Worm (Caenorhabditis elegans) whole organism, L3 larva: Measurements from ENCODE around the gene str-249.

ENCODE experiments used
- R02D3.7 ChIP-seq: fragments of 150-350 bp; optimal IDR thresholded peaks from 2 replicates; lab custom pipeline; 2014; ENCODE audit warnings: missing biosample characterization, missing genetic modification characterization
- ZK546.5 ChIP-seq: sonication (generic microtip); optimal IDR thresholded peaks from 2 replicates; lab custom pipeline; 2017; ENCODE audit warnings: missing biosample characterization, missing genetic modification characterization
- ama-1 ChIP-seq: fragments of 150-350 bp; optimal IDR thresholded peaks from 2 replicates; lab custom pipeline; 2018
- ceh-16 ChIP-seq: sonication (generic microtip); optimal IDR thresholded peaks from 2 replicates; lab custom pipeline; 2017; ENCODE audit warnings: missing biosample characterization, missing genetic modification characterization
- ceh-82 ChIP-seq: fragments of 150-350 bp; optimal IDR thresholded peaks from 2 replicates; lab custom pipeline; 2014; ENCODE audit warnings: missing biosample characterization, missing genetic modification characterization
- ceh-9 ChIP-seq: sonication (generic microtip); optimal IDR thresholded peaks from 2 replicates; lab custom pipeline; 2018; ENCODE audit warnings: missing biosample characterization, missing genetic modification characterization
- egl-5 ChIP-seq: fragments of 150-350 bp; optimal IDR thresholded peaks from 2 replicates; lab custom pipeline; 2017; ENCODE audit warnings: missing biosample characterization, missing genetic modification reagents, missing genetic modification characterization, inconsistent platforms
- elt-1 ChIP-seq: fragments of 150-350 bp; optimal IDR thresholded peaks from 2 replicates; lab custom pipeline; 2014; ENCODE audit warnings: missing biosample characterization, missing genetic modification characterization
- elt-2 ChIP-seq: sonication (generic microtip); optimal IDR thresholded peaks from 2 replicates; lab custom pipeline; 2016; ENCODE audit warnings: missing genetic modification reagents, mild to moderate bottlenecking, missing genetic modification characterization, missing compliant biosample characterization
- elt-3 ChIP-seq, 3 experiments: fragments of 150-350 bp in 1 of 3; sonication (generic microtip) in 2 of 3; optimal IDR thresholded peaks; 2 replicates in 2 of 3; 4 replicates in 1 of 3; lab custom pipeline; 2014 to 2017; ENCODE audit warnings: missing biosample characterization in 3 of 3, missing genetic modification characterization in 3 of 3
- eor-1 ChIP-seq, 2 experiments: fragments of 150-350 bp; optimal IDR thresholded peaks; 2 replicates each; lab custom pipeline; 2014 to 2018; ENCODE audit warnings: missing biosample characterization in 2 of 2, missing genetic modification characterization in 2 of 2
- fkh-10 ChIP-seq: sonication (generic microtip); optimal IDR thresholded peaks from 2 replicates; lab custom pipeline; 2017; ENCODE audit warnings: missing biosample characterization, missing genetic modification reagents, missing genetic modification characterization
- fkh-2 ChIP-seq: fragments of 150-350 bp; optimal IDR thresholded peaks from 2 replicates; lab custom pipeline; 2014; ENCODE audit warnings: missing biosample characterization, missing genetic modification reagents, missing genetic modification characterization
- hmg-11 ChIP-seq: sonication (generic microtip); optimal IDR thresholded peaks from 2 replicates; lab custom pipeline; 2016; ENCODE audit warnings: missing genetic modification characterization, missing compliant biosample characterization
- jun-1 ChIP-seq: fragments of 150-350 bp; optimal IDR thresholded peaks from 2 replicates; lab custom pipeline; 2014; ENCODE audit warnings: missing biosample characterization, missing genetic modification reagents, missing genetic modification characterization
- lin-15B ChIP-seq: fragments of 150-350 bp; optimal IDR thresholded peaks from 2 replicates; lab custom pipeline; 2014; ENCODE audit warnings: missing biosample characterization, missing genetic modification characterization
- lin-39 ChIP-seq: fragments of 150-350 bp; optimal IDR thresholded peaks from 2 replicates; lab custom pipeline; 2018; ENCODE audit warnings: missing biosample characterization, missing genetic modification reagents, missing genetic modification characterization
- lsy-12 ChIP-seq: sonication (generic microtip); optimal IDR thresholded peaks from 2 replicates; lab custom pipeline; 2016; ENCODE audit warnings: mild to moderate bottlenecking, missing genetic modification characterization, missing compliant biosample characterization
- mml-1 ChIP-seq: fragments of 150-350 bp; sonication (generic microtip); optimal IDR thresholded peaks from 3 replicates; lab custom pipeline; 2014; ENCODE audit warnings: missing biosample characterization, missing genetic modification characterization
- nfya-1 ChIP-seq: sonication (generic microtip); optimal IDR thresholded peaks from 2 replicates; lab custom pipeline; 2017; ENCODE audit warnings: missing genetic modification characterization, mild to moderate bottlenecking, missing compliant biosample characterization, antibody characterized with exemption, moderate library complexity; ENCODE audit not compliant: insufficient read depth
- nhr-12 ChIP-seq: fragments of 150-350 bp; optimal IDR thresholded peaks from 2 replicates; lab custom pipeline; 2014; ENCODE audit warnings: missing biosample characterization, missing genetic modification characterization
- nhr-23 ChIP-seq: fragments of 150-350 bp; optimal IDR thresholded peaks from 2 replicates; lab custom pipeline; 2014; ENCODE audit warnings: missing biosample characterization, missing genetic modification reagents, missing genetic modification characterization
- nhr-237 ChIP-seq: fragments of 150-350 bp; optimal IDR thresholded peaks from 2 replicates; lab custom pipeline; 2014; ENCODE audit warnings: missing biosample characterization, missing genetic modification characterization
- nhr-25 ChIP-seq: sonication (generic microtip); optimal IDR thresholded peaks from 2 replicates; lab custom pipeline; 2017; ENCODE audit warnings: missing biosample characterization, missing genetic modification characterization
- nhr-28 ChIP-seq: fragments of 150-350 bp; optimal IDR thresholded peaks from 2 replicates; lab custom pipeline; 2014; ENCODE audit warnings: missing biosample characterization, missing genetic modification characterization
- nhr-67 ChIP-seq: fragments of 150-350 bp; optimal IDR thresholded peaks from 2 replicates; lab custom pipeline; 2014; ENCODE audit warnings: missing biosample characterization, missing genetic modification characterization
- nhr-76 ChIP-seq: fragments of 150-350 bp; sonication (generic microtip); optimal IDR thresholded peaks from 5 replicates; lab custom pipeline; 2014; ENCODE audit warnings: missing biosample characterization, missing genetic modification characterization
- nhr-77 ChIP-seq: fragments of 150-350 bp; optimal IDR thresholded peaks from 2 replicates; lab custom pipeline; 2014; ENCODE audit warnings: missing biosample characterization, missing genetic modification characterization
- pqm-1 ChIP-seq: fragments of 150-350 bp; optimal IDR thresholded peaks from 2 replicates; lab custom pipeline; 2017; ENCODE audit warnings: missing biosample characterization, missing genetic modification characterization, inconsistent platforms
- sea-2 ChIP-seq: fragments of 150-350 bp; sonication (generic microtip); optimal IDR thresholded peaks from 4 replicates; lab custom pipeline; 2014; ENCODE audit warnings: missing biosample characterization, missing genetic modification reagents, missing genetic modification characterization
- skn-1 ChIP-seq: fragments of 150-350 bp; optimal IDR thresholded peaks from 2 replicates; lab custom pipeline; 2014; ENCODE audit warnings: missing biosample characterization, missing genetic modification characterization
- snpc-4 ChIP-seq: fragments of 150-350 bp; optimal IDR thresholded peaks from 2 replicates; lab custom pipeline; 2014; ENCODE audit warnings: missing biosample characterization, missing genetic modification characterization
- unc-62 ChIP-seq: fragments of 150-350 bp; sonication (generic microtip); optimal IDR thresholded peaks from 4 replicates; lab custom pipeline; 2014; ENCODE audit warnings: missing biosample characterization, missing genetic modification reagents, missing genetic modification characterization
- zag-1 ChIP-seq: fragments of 150-350 bp; optimal IDR thresholded peaks from 2 replicates; lab custom pipeline; 2014; ENCODE audit warnings: missing biosample characterization, missing genetic modification characterization
- ztf-11 ChIP-seq: fragments of 150-350 bp; optimal IDR thresholded peaks from 2 replicates; lab custom pipeline; 2014; ENCODE audit warnings: missing biosample characterization, missing genetic modification characterization
- ztf-4 ChIP-seq: fragments of 150-350 bp; optimal IDR thresholded peaks from 2 replicates; lab custom pipeline; 2014; ENCODE audit warnings: missing biosample characterization, missing genetic modification characterization

Gene str-249

ce11 chrIV:7208961-7209360 lies 22.3 kb upstream of the str-249 start:
- no peak for TF ChIP-seq jun-1 (tag; lab: Kevin White, UChicago)
- no peak for TF ChIP-seq ceh-9
- no peak for TF ChIP-seq skn-1 (tag; lab: Kevin White, UChicago)
- TF ChIP-seq nhr-28 (tag; lab: Kevin White, UChicago) = no peak

ce11 chrIV:7205969-7206368 lies 19.3 kb upstream of the str-249 start, which contains the start of gene kcc-1:
kcc-1 (plus strand) TSS chrIV:7206269.
- no peak for TF ChIP-seq egl-5
- TF ChIP-seq fkh-2 = no peak
- TF ChIP-seq ztf-4 (tag; lab: Kevin White, UChicago) = no peak
- TF ChIP-seq lin-15B (tag; lab: Kevin White, UChicago) = no peak
- TF ChIP-seq sea-2 = no peak
- no peak for TF ChIP-seq ama-1 (lab: Kevin White, UChicago)
- TF ChIP-seq nhr-23 = no peak
- TF ChIP-seq pqm-1 (tag; lab: Kevin White, UChicago) = no peak
- TF ChIP-seq hmg-11 (tag; lab: Kevin White, UChicago) = no peak
- TF ChIP-seq mml-1 = no peak
- no peak for TF ChIP-seq nfya-1 (tag; lab: Kevin White, UChicago)
- no peak for TF ChIP-seq lsy-12
- TF ChIP-seq eor-1 (tag; optimal IDR thresholded peaks at IDR 0.05; lab: Kevin White, UChicago) = no peak
- TF ChIP-seq nhr-77 (tag; lab: Kevin White, UChicago) = no peak
- no peak for TF ChIP-seq nhr-237 (tag; lab: Kevin White, UChicago)
- no peak for TF ChIP-seq ceh-16 (tag; lab: Kevin White, UChicago)
- no peak for TF ChIP-seq R02D3.7
- TF ChIP-seq nhr-25 (tag; lab: Kevin White, UChicago) = no peak
- TF ChIP-seq, all 47 proteins: peak for 0

ce11 chrIV:7203696-7204095 lies 17.0 kb upstream of the str-249 start, which contains the start of gene R13A1.3:
R13A1.3 (plus strand) TSS chrIV:7203996.
- no peak for TF ChIP-seq fkh-2
- TF ChIP-seq ztf-11 = no peak
- TF ChIP-seq ama-1 (lab: Kevin White, UChicago) = no peak
- TF ChIP-seq fkh-10 = no peak
- no peak for TF ChIP-seq snpc-4 (tag; lab: Kevin White, UChicago)
- no peak for TF ChIP-seq lin-39 (tag; lab: Kevin White, UChicago)
- no peak for TF ChIP-seq hmg-11 (tag; lab: Kevin White, UChicago)
- no peak for TF ChIP-seq nhr-76
- no peak for TF ChIP-seq elt-2 (tag; lab: Kevin White, UChicago)
- no peak for TF ChIP-seq nhr-67
- TF ChIP-seq ZK546.5 (tag; lab: Kevin White, UChicago) = no peak
- TF ChIP-seq unc-62 (GFP tag; lab: Kevin White, UChicago) = no peak
- TF ChIP-seq sea-2 = no peak
- TF ChIP-seq ztf-4 (tag; lab: Kevin White, UChicago) = no peak
- TF ChIP-seq lsy-12 = no peak
- no peak for TF ChIP-seq ceh-82

ce11 chrIV:7196853-7197252 lies 10.2 kb upstream of the str-249 start, which contains the start of gene unc-8:
unc-8 (plus strand) TSS chrIV:7197153.
- TF ChIP-seq hmg-11 (tag; lab: Kevin White, UChicago) (no peak), nhr-25 (tag; lab: Kevin White, UChicago) (no peak), zag-1 (tag; lab: Kevin White, UChicago) (no peak), eor-1 (tag; optimal IDR thresholded peaks at IDR 0.05; lab: Kevin White, UChicago) (no peak), sea-2 (no peak), unc-62 (GFP tag; lab: Kevin White, UChicago) (no peak), lsy-12 (no peak), nhr-12 (tag; lab: Kevin White, UChicago) (no peak), nhr-28 (tag; lab: Kevin White, UChicago) (no peak), nhr-237 (tag; lab: Kevin White, UChicago) (no peak)

ce11 chrIV:7195734-7196133 lies 9.1 kb upstream of the str-249 start, which contains the start of gene best-16:
best-16 (minus strand) TSS chrIV:7195834.
- TF ChIP-seq elt-1 = no peak
- no peak for TF ChIP-seq nfya-1 (tag; lab: Kevin White, UChicago)
- TF ChIP-seq ceh-82 = no peak
- TF ChIP-seq hmg-11 (tag; lab: Kevin White, UChicago) = no peak
- no peak for TF ChIP-seq eor-1 (tag; optimal IDR thresholded peaks at IDR 0.05; lab: Kevin White, UChicago)
- TF ChIP-seq nhr-67 = no peak
- TF ChIP-seq zag-1 (tag; lab: Kevin White, UChicago) = no peak
- no peak for TF ChIP-seq ama-1 (lab: Kevin White, UChicago)
- TF ChIP-seq nhr-12 (tag; lab: Kevin White, UChicago) = no peak
- TF ChIP-seq nhr-77 (tag; lab: Kevin White, UChicago) = no peak
- no peak for TF ChIP-seq nhr-237 (tag; lab: Kevin White, UChicago)
- no peak for TF ChIP-seq skn-1 (tag; lab: Kevin White, UChicago)
- no peak for TF ChIP-seq elt-3 (tag; optimal IDR thresholded peaks at IDR 0.05; lab: Kevin White, UChicago)
- TF ChIP-seq ztf-11 = no peak
- TF ChIP-seq, all 47 proteins: peak for 0
